Worm (Caenorhabditis elegans): ENCODE data around the gene rabr-1.
A peak's percentile ranks its signal among the peaks of the same experiment; 100 is the strongest.

ce11 chrX:2527877-2528276 is 31.9 kb downstream of the rabr-1 start:
- TF ChIP-seq snpc-4 (tag; optimal IDR thresholded peaks at IDR 0.05) (no peak), nhr-237 (tag; optimal IDR thresholded peaks at IDR 0.05) (no peak), fos-1 (tag; optimal IDR thresholded peaks at IDR 0.05) (no peak), elt-1 (tag; optimal IDR thresholded peaks at IDR 0.05) (no peak), ZK546.5 (tag; optimal IDR thresholded peaks at IDR 0.05) (no peak), ama-1 (optimal IDR thresholded peaks at IDR 0.05) (no peak), lsy-2 (tag; optimal IDR thresholded peaks at IDR 0.05) (peak in 1 of 2 experiments; percentile 9), ceh-82 (tag; optimal IDR thresholded peaks at IDR 0.05) (no peak), blmp-1 (tag; optimal IDR thresholded peaks at IDR 0.05; ENCODE audit: insufficient read depth) (no peak), unc-55 (GFP tag; optimal IDR thresholded peaks at IDR 0.05) (peak; percentile 4)

Measured in whole organism, L2 larva.